Worm (Caenorhabditis elegans): Measurements from ENCODE around the gene sfxn-1.5.

- TF ChIP-seq hnd-1 (tag; optimal IDR thresholded peaks at IDR 0.05), result no peak
- TF ChIP-seq B0310.2 (tag; optimal IDR thresholded peaks at IDR 0.05), result no peak
- TF ChIP-seq ama-1 (optimal IDR thresholded peaks at IDR 0.05), result no peak
- TF ChIP-seq sea-1 (GFP tag; conservative IDR thresholded peaks at IDR 0.05), result no peak
- no peak for TF ChIP-seq pes-1 (GFP tag; IDR thresholded peaks at IDR 0.05)
- TF ChIP-seq flt-1 (GFP tag; IDR thresholded peaks at IDR 0.05), result no peak
- TF ChIP-seq ceh-36 (tag; optimal IDR thresholded peaks at IDR 0.05), result no peak
- no peak for TF ChIP-seq ceh-13 (GFP tag; optimal IDR thresholded peaks at IDR 0.05)
- no peak for TF ChIP-seq ets-7 (tag; optimal IDR thresholded peaks at IDR 0.05)
- no peak for TF ChIP-seq aly-1 (tag; optimal IDR thresholded peaks at IDR 0.05)
Measured at ce11 chrX:11632107-11632506, 29.4 kb downstream of the sfxn-1.5 start, which contains the start of gene sto-6.

Measured in whole organism, early embryonic.